Worm (Caenorhabditis elegans) whole organism, late embryonic: ENCODE results near the gene rpl-6.

Source experiments
- C08G9.2 ChIP-seq: sonication (generic microtip); optimal IDR thresholded peaks from 2 replicates; lab custom pipeline; 2016; ENCODE audit warnings: mild to moderate bottlenecking, missing genetic modification characterization, moderate library complexity, missing compliant biosample characterization
- C38D4.7 ChIP-seq: fragments of 200-800 bp; sonication (Bioruptor generic); optimal IDR thresholded peaks from 2 replicates; lab custom pipeline; 2018; ENCODE audit warnings: mild to moderate bottlenecking, missing genetic modification characterization, moderate library complexity, missing compliant biosample characterization
- F13H6.1 ChIP-seq: sonication (generic microtip); optimal IDR thresholded peaks from 2 replicates; lab custom pipeline; 2016; ENCODE audit warnings: missing genetic modification characterization, missing compliant biosample characterization
- K02D7.2 ChIP-seq: sonication (generic microtip); optimal IDR thresholded peaks from 2 replicates; lab custom pipeline; 2017; ENCODE audit warnings: mild to moderate bottlenecking, missing genetic modification characterization, missing compliant biosample characterization
- Y22D7AL.16 ChIP-seq: sonication (generic microtip); optimal IDR thresholded peaks from 2 replicates; lab custom pipeline; 2016; ENCODE audit warnings: missing genetic modification characterization, missing compliant biosample characterization
- ahr-1 ChIP-seq: sonication (generic microtip); optimal IDR thresholded peaks from 2 replicates; lab custom pipeline; 2016; ENCODE audit warnings: missing genetic modification characterization, missing compliant biosample characterization
- ama-1 ChIP-seq: fragments of 150-350 bp; optimal IDR thresholded peaks from 2 replicates; lab custom pipeline; 2014
- ceh-14 ChIP-seq: sonication (generic microtip); optimal IDR thresholded peaks from 2 replicates; lab custom pipeline; 2016; ENCODE audit warnings: missing genotype, missing genetic modification characterization, missing compliant biosample characterization
- ceh-18 ChIP-seq: sonication (generic microtip); optimal IDR thresholded peaks from 2 replicates; lab custom pipeline; 2016; ENCODE audit warnings: missing genetic modification characterization, missing compliant biosample characterization
- ceh-19 ChIP-seq: fragments of 200-800 bp; sonication (Bioruptor generic); optimal IDR thresholded peaks from 2 replicates; lab custom pipeline; 2018; ENCODE audit warnings: mild to moderate bottlenecking, missing genetic modification characterization, missing compliant biosample characterization
- ceh-2 ChIP-seq: sonication (generic microtip); optimal IDR thresholded peaks from 2 replicates; lab custom pipeline; 2016; ENCODE audit warnings: missing genotype, missing genetic modification characterization, missing compliant biosample characterization
- ceh-22 ChIP-seq: sonication (generic microtip); optimal IDR thresholded peaks from 2 replicates; lab custom pipeline; 2017; ENCODE audit warnings: missing biosample characterization, missing genetic modification characterization
- ceh-24 ChIP-seq: sonication (generic microtip); optimal IDR thresholded peaks from 2 replicates; lab custom pipeline; 2016; ENCODE audit warnings: mild to moderate bottlenecking, missing genetic modification characterization, missing compliant biosample characterization
- ceh-30 ChIP-seq: fragments of 150-350 bp; optimal IDR thresholded peaks from 2 replicates; lab custom pipeline; 2014; ENCODE audit warnings: missing biosample characterization, missing genetic modification characterization
- ceh-31 ChIP-seq: sonication (generic microtip); optimal IDR thresholded peaks from 2 replicates; lab custom pipeline; 2016; ENCODE audit warnings: missing genetic modification characterization, missing compliant biosample characterization
- ceh-34 ChIP-seq: sonication (generic microtip); optimal IDR thresholded peaks from 2 replicates; lab custom pipeline; 2016; ENCODE audit warnings: mild to moderate bottlenecking, missing genetic modification characterization, missing compliant biosample characterization
- ceh-48 ChIP-seq: sonication (generic microtip); optimal IDR thresholded peaks from 2 replicates; lab custom pipeline; 2016; ENCODE audit warnings: missing genetic modification characterization, inconsistent platforms, missing compliant biosample characterization
- dve-1 ChIP-seq: sonication (generic microtip); optimal IDR thresholded peaks from 2 replicates; lab custom pipeline; 2017; ENCODE audit warnings: antibody characterized with exemption, mild to moderate bottlenecking, missing genetic modification characterization, missing compliant biosample characterization
- elt-2 ChIP-seq: sonication (generic microtip); optimal IDR thresholded peaks from 2 replicates; lab custom pipeline; 2016; ENCODE audit warnings: missing genetic modification reagents, missing genetic modification characterization, missing compliant biosample characterization
- ets-4 ChIP-seq: sonication (generic microtip); optimal IDR thresholded peaks from 2 replicates; lab custom pipeline; 2016; ENCODE audit warnings: missing genetic modification characterization, missing compliant biosample characterization
- eyg-1 ChIP-seq: sonication (generic microtip); optimal IDR thresholded peaks from 2 replicates; lab custom pipeline; 2016; ENCODE audit warnings: missing genotype, missing genetic modification characterization, missing compliant biosample characterization
- fkh-10 ChIP-seq: fragments of 150-350 bp; optimal IDR thresholded peaks from 2 replicates; lab custom pipeline; 2014; ENCODE audit warnings: missing biosample characterization, missing genetic modification reagents, missing genetic modification characterization
- fkh-6 ChIP-seq: sonication (generic microtip); optimal IDR thresholded peaks from 2 replicates; lab custom pipeline; 2016; ENCODE audit warnings: missing genetic modification characterization, missing compliant biosample characterization
- gmeb-2 ChIP-seq: sonication (generic microtip); optimal IDR thresholded peaks from 2 replicates; lab custom pipeline; 2016; ENCODE audit warnings: missing genetic modification characterization, inconsistent platforms, missing compliant biosample characterization
- hlh-15 ChIP-seq: sonication (generic microtip); optimal IDR thresholded peaks from 2 replicates; lab custom pipeline; 2016; ENCODE audit warnings: missing genetic modification characterization, missing compliant biosample characterization
- hlh-6 ChIP-seq: sonication (generic microtip); optimal IDR thresholded peaks from 2 replicates; lab custom pipeline; 2016; ENCODE audit warnings: missing genotype, missing genetic modification characterization, missing compliant biosample characterization
- hlh-8 ChIP-seq: sonication (generic microtip); optimal IDR thresholded peaks from 2 replicates; lab custom pipeline; 2016; ENCODE audit warnings: missing genotype, missing genetic modification characterization, missing compliant biosample characterization
- lim-6 ChIP-seq: sonication (generic microtip); optimal IDR thresholded peaks from 2 replicates; lab custom pipeline; 2016; ENCODE audit warnings: missing genetic modification characterization, missing compliant biosample characterization
- lin-11 ChIP-seq: fragments of 200-800 bp; sonication (Bioruptor generic); optimal IDR thresholded peaks from 2 replicates; lab custom pipeline; 2018; ENCODE audit warnings: mild to moderate bottlenecking, missing genetic modification characterization, missing compliant biosample characterization
- mec-3 ChIP-seq: sonication (generic microtip); optimal IDR thresholded peaks from 2 replicates; lab custom pipeline; 2016; ENCODE audit warnings: borderline replicate concordance, missing genetic modification characterization, missing compliant biosample characterization
- nfya-1 ChIP-seq: sonication (generic microtip); optimal IDR thresholded peaks from 2 replicates; lab custom pipeline; 2017; ENCODE audit warnings: missing genetic modification characterization, mild to moderate bottlenecking, missing compliant biosample characterization, antibody characterized with exemption, moderate library complexity
- nhr-232 ChIP-seq: sonication (generic microtip); optimal IDR thresholded peaks from 2 replicates; lab custom pipeline; 2016; ENCODE audit warnings: missing genetic modification characterization, missing compliant biosample characterization
- npax-4 ChIP-seq: sonication (generic microtip); optimal IDR thresholded peaks from 2 replicates; lab custom pipeline; 2016; ENCODE audit warnings: missing genetic modification characterization, missing compliant biosample characterization
- pat-9 ChIP-seq: fragments of 200-800 bp; sonication (Bioruptor generic); optimal IDR thresholded peaks from 2 replicates; lab custom pipeline; 2018; ENCODE audit warnings: mild to moderate bottlenecking, missing genetic modification characterization, moderate library complexity, missing compliant biosample characterization
- pax-1 ChIP-seq: fragments of 150-350 bp; optimal IDR thresholded peaks from 2 replicates; lab custom pipeline; 2014; ENCODE audit warnings: missing biosample characterization, missing genetic modification characterization
- pha-4 ChIP-seq: fragments of 150-350 bp; optimal IDR thresholded peaks from 2 replicates; lab custom pipeline; 2018; ENCODE audit warnings: missing biosample characterization, missing genetic modification reagents, missing genetic modification characterization
- pros-1 ChIP-seq: fragments of 150-350 bp; optimal IDR thresholded peaks from 2 replicates; lab custom pipeline; 2014; ENCODE audit warnings: missing biosample characterization, missing genetic modification reagents, missing genetic modification characterization
- ref-2 ChIP-seq: sonication (generic microtip); optimal IDR thresholded peaks from 2 replicates; lab custom pipeline; 2016; ENCODE audit warnings: missing genetic modification characterization, missing compliant biosample characterization
- sox-2 ChIP-seq: fragments of 200-800 bp; sonication (Bioruptor generic); IDR thresholded peaks from 2 replicates; pipeline ENCODE4 v1.3.6; 2022; ENCODE audit warnings: missing genetic modification reagents, missing genetic modification characterization, missing compliant biosample characterization
- tbx-2 ChIP-seq: sonication (generic microtip); optimal IDR thresholded peaks from 2 replicates; lab custom pipeline; 2016; ENCODE audit warnings: missing genetic modification characterization, missing compliant biosample characterization
- unc-3 ChIP-seq, 2 experiments: fragments of 200-800 bp in 1 of 2; sonication (Bioruptor generic) in 1 of 2; sonication (generic microtip) in 1 of 2; conservative IDR thresholded peaks in 1 of 2; optimal IDR thresholded peaks in 1 of 2; 2 replicates each; pipeline versions ENCODE4 v1.3.6 to Lab custom; 2016 to 2022; ENCODE audit warnings: missing compliant biosample characterization in 2 of 2, missing genetic modification characterization in 2 of 2, missing genetic modification reagents in 1 of 2
- unc-42 ChIP-seq: sonication (generic microtip); optimal IDR thresholded peaks from 2 replicates; lab custom pipeline; 2016; ENCODE audit warnings: missing genotype, missing genetic modification characterization, missing compliant biosample characterization
- unc-55 ChIP-seq: sonication (generic microtip); optimal IDR thresholded peaks from 2 replicates; lab custom pipeline; 2017; ENCODE audit warnings: missing biosample characterization, missing genetic modification reagents, missing genetic modification characterization
- unc-86 ChIP-seq: sonication (generic microtip); optimal IDR thresholded peaks from 2 replicates; lab custom pipeline; 2016; ENCODE audit warnings: missing genetic modification characterization, missing compliant biosample characterization
- zip-5 ChIP-seq: sonication (generic microtip); optimal IDR thresholded peaks from 2 replicates; lab custom pipeline; 2016; ENCODE audit warnings: missing genetic modification characterization, missing compliant biosample characterization
- ztf-16 ChIP-seq: sonication (generic microtip); optimal IDR thresholded peaks from 2 replicates; lab custom pipeline; 2017; ENCODE audit warnings: missing genetic modification characterization, missing compliant biosample characterization

rpl-6 gene

DNA sequence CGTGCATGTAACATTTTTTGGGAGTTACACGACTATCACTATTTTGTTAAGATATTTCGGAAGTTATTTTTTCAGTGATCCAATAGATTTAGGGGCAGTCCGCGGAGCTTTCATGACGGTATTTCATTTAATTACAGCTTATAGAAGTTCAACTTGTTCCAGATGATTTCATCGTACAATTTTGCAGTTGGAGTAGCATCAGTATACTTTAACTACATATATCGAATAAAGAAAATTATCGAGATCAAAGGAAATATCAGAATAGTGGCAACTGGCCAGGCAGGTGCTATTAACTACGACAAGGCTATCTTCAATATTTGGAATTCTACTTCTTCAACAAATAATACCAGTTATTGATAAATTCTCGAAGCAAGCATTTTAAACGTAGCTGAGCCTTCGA is 29.8 kb upstream of the rpl-6 start:
- TF ChIP-seq ztf-16 (tag; lab: Kevin White, UChicago) (no peak), eyg-1 (tag; lab: Kevin White, UChicago) (no peak), lin-11 (tag; lab: Kevin White, UChicago) (no peak), ceh-2 (tag; lab: Kevin White, UChicago) (no peak), gmeb-2 (tag; lab: Kevin White, UChicago) (no peak), ceh-34 (tag; lab: Kevin White, UChicago) (no peak), npax-4 (tag; lab: Kevin White, UChicago) (no peak), ceh-19 (GFP tag; lab: Kevin White, UChicago) (no peak), ceh-24 (tag; lab: Kevin White, UChicago) (no peak)

DNA sequence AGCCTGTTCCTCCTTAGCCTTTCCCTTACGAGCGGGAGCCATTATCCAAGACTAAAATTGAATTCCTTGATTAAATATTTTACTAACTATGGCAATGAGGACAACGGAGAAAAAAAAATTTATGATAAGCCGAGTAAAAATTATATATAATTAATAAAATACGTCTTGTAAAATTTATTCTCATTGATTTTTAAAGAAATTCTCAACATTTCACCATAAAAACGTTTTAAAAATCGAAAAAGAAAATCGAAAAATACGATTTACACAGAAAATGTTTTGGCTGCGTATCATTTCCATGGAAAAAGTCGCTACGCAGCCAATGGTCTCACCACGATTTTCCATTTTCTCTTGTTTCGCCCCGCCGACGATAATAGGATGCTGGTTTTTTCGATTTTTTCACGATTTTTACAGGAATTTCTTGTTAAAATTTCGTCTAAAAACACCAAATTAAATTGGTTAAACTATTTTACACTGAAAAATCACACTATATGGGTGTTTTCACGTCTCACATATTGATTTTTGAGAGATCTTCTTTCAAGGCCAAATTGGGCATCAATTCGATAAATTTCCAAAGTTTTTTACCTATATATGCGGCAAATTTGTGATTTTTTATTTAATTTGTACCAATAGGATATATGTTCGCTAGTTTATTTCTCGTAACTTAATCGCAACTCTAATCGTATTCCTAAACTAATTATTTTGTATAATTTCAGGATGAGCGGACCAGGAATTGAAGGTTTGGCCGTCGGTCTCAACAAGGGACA is 28.5 kb upstream of the rpl-6 start, which contains the start of the genes rps-14 and rpl-36:
Gene rps-14 (minus strand): TSS at position 51 of the 764 bp plus-strand sequence.
Gene rpl-36 (plus strand): TSS at position 714 of the 764 bp plus-strand sequence.
- TF ChIP-seq mec-3 (no peak), unc-86 (peak; percentile 26), pat-9 (tag; lab: Kevin White, UChicago) (no peak), hlh-8 (tag; lab: Kevin White, UChicago) (no peak), tbx-2 (peak; percentile 18), nfya-1 (peak; percentile 87), ets-4 (tag; lab: Kevin White, UChicago) (no peak), ceh-48 (tag; lab: Kevin White, UChicago) (no peak), nhr-232 (no peak), ceh-31 (tag; lab: Kevin White, UChicago) (peak; percentile 46), C08G9.2 (tag; lab: Kevin White, UChicago) (no peak), fkh-10 (no peak), ahr-1 (tag; lab: Kevin White, UChicago) (no peak), unc-3 (GFP tag; conservative IDR thresholded peaks at IDR 0.05; lab: Robert Waterston, UW) (no peak), unc-3 (tag; optimal IDR thresholded peaks at IDR 0.05; lab: Kevin White, UChicago) (no peak), hlh-15 (tag; lab: Kevin White, UChicago) (no peak), ceh-18 (tag; lab: Kevin White, UChicago) (peak; percentile 27), hlh-6 (no peak), ceh-22 (no peak), dve-1 (tag; lab: Kevin White, UChicago) (no peak), eyg-1 (tag; lab: Kevin White, UChicago) (no peak), unc-42 (tag; lab: Kevin White, UChicago) (peak; percentile 64), fkh-6 (tag; lab: Kevin White, UChicago) (no peak), zip-5 (tag; lab: Kevin White, UChicago) (no peak), pax-1 (tag; lab: Kevin White, UChicago) (peak; percentile 81), sox-2 (0 out of 2 replicates have a peak, but pooled peaks have one; percentile 33), C38D4.7 (GFP tag; lab: Kevin White, UChicago) (no peak), pros-1 (no peak), ceh-24 (tag; lab: Kevin White, UChicago) (no peak), elt-2 (no peak), ceh-34 (tag; lab: Kevin White, UChicago) (peak; percentile 13), ref-2 (tag; lab: Kevin White, UChicago) (peak; percentile 2), ztf-16 (tag; lab: Kevin White, UChicago) (no peak), ceh-14 (tag; lab: Kevin White, UChicago) (no peak), ama-1 (lab: Kevin White, UChicago) (no peak), ceh-30 (tag; lab: Kevin White, UChicago) (peak; percentile 14), unc-55 (GFP tag; lab: Kevin White, UChicago) (no peak), Y22D7AL.16 (tag; lab: Kevin White, UChicago) (no peak), lim-6 (tag; lab: Kevin White, UChicago) (no peak), K02D7.2 (tag; lab: Kevin White, UChicago) (no peak), F13H6.1 (tag; lab: Kevin White, UChicago) (no peak), pha-4 (tag; lab: Kevin White, UChicago) (no peak)
